Worm (Caenorhabditis elegans) whole organism, L1 larva: ENCODE results near the gene F01G4.4.
A peak's percentile ranks its signal among the peaks of the same experiment; 100 is the strongest.

ENCODE experiments used
- C04F5.9 ChIP-seq: sonication (generic microtip); optimal IDR thresholded peaks from 2 replicates; lab custom pipeline; 2016; ENCODE audit warnings: missing genetic modification characterization, missing compliant biosample characterization
- F16B12.6 ChIP-seq: fragments of 150-350 bp; optimal IDR thresholded peaks from 2 replicates; lab custom pipeline; 2014; ENCODE audit warnings: missing biosample characterization, missing genetic modification characterization
- aha-1 ChIP-seq: fragments of 150-350 bp; optimal IDR thresholded peaks from 2 replicates; lab custom pipeline; 2014; ENCODE audit warnings: missing biosample characterization, missing genetic modification characterization
- alr-1 ChIP-seq: fragments of 200-800 bp; sonication (Bioruptor generic); optimal IDR thresholded peaks from 2 replicates; lab custom pipeline; 2018; ENCODE audit warnings: borderline replicate concordance, mild to moderate bottlenecking, missing genetic modification characterization, missing compliant biosample characterization
- aly-2 ChIP-seq: fragments of 150-350 bp; optimal IDR thresholded peaks from 2 replicates; lab custom pipeline; 2014; ENCODE audit warnings: missing biosample characterization, missing genetic modification characterization
- blmp-1 ChIP-seq: fragments of 150-350 bp; optimal IDR thresholded peaks from 2 replicates; lab custom pipeline; 2014; ENCODE audit warnings: missing biosample characterization, missing genetic modification characterization
- ceh-8 ChIP-seq: fragments of 200-800 bp; sonication (Bioruptor generic); optimal IDR thresholded peaks from 2 replicates; lab custom pipeline; 2018; ENCODE audit warnings: mild to moderate bottlenecking, missing genetic modification characterization, moderate library complexity, missing compliant biosample characterization
- ceh-88 ChIP-seq: fragments of 200-800 bp; sonication (Bioruptor generic); IDR thresholded peaks from 2 replicates; pipeline ENCODE4 v1.3.6; 2022; ENCODE audit warnings: missing genetic modification characterization, missing compliant biosample characterization
- ceh-90 ChIP-seq: sonication (generic microtip); optimal IDR thresholded peaks from 2 replicates; lab custom pipeline; 2016; ENCODE audit warnings: missing genetic modification characterization, missing compliant biosample characterization
- efl-1 ChIP-seq, 4 experiments: fragments of 150-350 bp; optimal IDR thresholded peaks in 3 of 4; peaks in 1 of 4; 1 replicate in 1 of 4; 2 replicates in 3 of 4; lab custom pipeline; 2014; ENCODE audit warnings: missing biosample characterization in 2 of 4, missing genetic modification characterization in 2 of 4, missing genetic modification reagents in 2 of 4
- egl-13 ChIP-seq: sonication (generic microtip); optimal IDR thresholded peaks from 2 replicates; lab custom pipeline; 2016; ENCODE audit warnings: missing genotype, missing genetic modification reagents, missing genetic modification characterization, missing compliant biosample characterization
- elt-2 ChIP-seq: sonication (generic microtip); optimal IDR thresholded peaks from 2 replicates; lab custom pipeline; 2016; ENCODE audit warnings: missing genetic modification characterization, mild to moderate bottlenecking, inconsistent platforms, missing compliant biosample characterization, missing genetic modification reagents
- fkh-4 ChIP-seq: sonication (generic microtip); optimal IDR thresholded peaks from 2 replicates; lab custom pipeline; 2016; ENCODE audit warnings: missing compliant biosample characterization, missing genetic modification characterization, borderline replicate concordance
- fkh-8 ChIP-seq: sonication (generic microtip); optimal IDR thresholded peaks from 2 replicates; lab custom pipeline; 2016; ENCODE audit warnings: mild to moderate bottlenecking, missing genetic modification characterization, missing compliant biosample characterization
- fos-1 ChIP-seq: fragments of 150-350 bp; optimal IDR thresholded peaks from 2 replicates; lab custom pipeline; 2014; ENCODE audit warnings: missing biosample characterization, missing genetic modification characterization
- hlh-17 ChIP-seq: fragments of 200-800 bp; sonication (Bioruptor generic); optimal IDR thresholded peaks from 2 replicates; lab custom pipeline; 2018; ENCODE audit warnings: missing genetic modification characterization, mild to moderate bottlenecking, missing compliant biosample characterization, moderate library complexity, borderline replicate concordance
- hlh-4 ChIP-seq: sonication (generic microtip); optimal IDR thresholded peaks from 2 replicates; lab custom pipeline; 2016; ENCODE audit warnings: mild to moderate bottlenecking, missing genetic modification characterization, missing compliant biosample characterization
- hpl-2 ChIP-seq: fragments of 150-350 bp; optimal IDR thresholded peaks from 2 replicates; lab custom pipeline; 2014; ENCODE audit warnings: missing biosample characterization, missing genetic modification reagents, missing genetic modification characterization
- irx-1 ChIP-seq: sonication (generic microtip); optimal IDR thresholded peaks from 2 replicates; lab custom pipeline; 2016; ENCODE audit warnings: missing genetic modification characterization, missing compliant biosample characterization
- lin-13 ChIP-seq: fragments of 150-350 bp; optimal IDR thresholded peaks from 2 replicates; lab custom pipeline; 2014; ENCODE audit warnings: missing biosample characterization, missing genetic modification reagents, missing genetic modification characterization
- lin-14 ChIP-seq: fragments of 200-800 bp; sonication (Bioruptor generic); optimal IDR thresholded peaks from 2 replicates; lab custom pipeline; 2018; ENCODE audit warnings: mild to moderate bottlenecking, missing genetic modification characterization, moderate library complexity, missing compliant biosample characterization
- lir-3 ChIP-seq: sonication (generic microtip); optimal IDR thresholded peaks from 2 replicates; lab custom pipeline; 2016; ENCODE audit warnings: mild to moderate bottlenecking, missing genetic modification characterization, moderate library complexity, missing compliant biosample characterization; ENCODE audit not compliant: poor library complexity
- mab-9 ChIP-seq: fragments of 200-800 bp; sonication (Bioruptor generic); IDR thresholded peaks from 2 replicates; pipeline ENCODE4 v1.3.6; 2022; ENCODE audit warnings: missing genetic modification reagents, missing genetic modification characterization, missing compliant biosample characterization
- mdl-1 ChIP-seq, 2 experiments: fragments of 150-350 bp; optimal IDR thresholded peaks; 2 replicates each; lab custom pipeline; 2014 to 2017; ENCODE audit warnings: missing biosample characterization in 2 of 2, missing genetic modification characterization in 2 of 2, inconsistent platforms in 1 of 2
- mep-1 ChIP-seq: fragments of 150-350 bp; optimal IDR thresholded peaks from 2 replicates; lab custom pipeline; 2014; ENCODE audit warnings: missing biosample characterization, missing genetic modification characterization
- nhr-11 ChIP-seq: fragments of 150-350 bp; optimal IDR thresholded peaks from 2 replicates; lab custom pipeline; 2014; ENCODE audit warnings: missing biosample characterization, missing genetic modification characterization
- nhr-20 ChIP-seq: sonication (generic microtip); optimal IDR thresholded peaks from 2 replicates; lab custom pipeline; 2016; ENCODE audit warnings: mild to moderate bottlenecking, missing genetic modification characterization, missing compliant biosample characterization
- nhr-237 ChIP-seq: fragments of 150-350 bp; optimal IDR thresholded peaks from 2 replicates; lab custom pipeline; 2014; ENCODE audit warnings: missing biosample characterization, missing genetic modification characterization
- nhr-76 ChIP-seq: sonication (generic microtip); optimal IDR thresholded peaks from 2 replicates; lab custom pipeline; 2017; ENCODE audit warnings: missing biosample characterization, missing genetic modification characterization
- nhr-77 ChIP-seq: fragments of 150-350 bp; optimal IDR thresholded peaks from 2 replicates; lab custom pipeline; 2014; ENCODE audit warnings: missing biosample characterization, missing genetic modification characterization
- nhr-84 ChIP-seq: sonication (generic microtip); optimal IDR thresholded peaks from 2 replicates; lab custom pipeline; 2017; ENCODE audit warnings: missing biosample characterization, missing genetic modification characterization
- nhr-85 ChIP-seq: sonication (generic microtip); peaks from one replicate; lab custom pipeline; 2016; ENCODE audit warnings: missing genetic modification characterization, inconsistent platforms, missing compliant biosample characterization
- nhr-90 ChIP-seq: sonication (generic microtip); optimal IDR thresholded peaks from 2 replicates; lab custom pipeline; 2016; ENCODE audit warnings: mild to moderate bottlenecking, missing genetic modification characterization, missing compliant biosample characterization; ENCODE audit not compliant: poor library complexity
- pag-3 ChIP-seq: sonication (generic microtip); optimal IDR thresholded peaks from 2 replicates; lab custom pipeline; 2017; ENCODE audit warnings: missing genetic modification characterization, mild to moderate bottlenecking, missing compliant biosample characterization, antibody characterized with exemption, borderline replicate concordance; ENCODE audit not compliant: insufficient read depth
- pax-3 ChIP-seq: fragments of 200-800 bp; sonication (Bioruptor generic); optimal IDR thresholded peaks from 2 replicates; lab custom pipeline; 2018; ENCODE audit warnings: mild to moderate bottlenecking, missing genetic modification characterization, moderate library complexity, missing compliant biosample characterization
- rnt-1 ChIP-seq: sonication (generic microtip); optimal IDR thresholded peaks from 2 replicates; lab custom pipeline; 2016; ENCODE audit warnings: mild to moderate bottlenecking, missing genetic modification characterization, moderate library complexity, missing compliant biosample characterization
- skn-1 ChIP-seq: fragments of 150-350 bp; optimal IDR thresholded peaks from 2 replicates; lab custom pipeline; 2014; ENCODE audit warnings: missing biosample characterization, missing genetic modification characterization
- snpc-4 ChIP-seq: fragments of 150-350 bp; optimal IDR thresholded peaks from 2 replicates; lab custom pipeline; 2014; ENCODE audit warnings: missing biosample characterization, missing genetic modification characterization
- sox-4 ChIP-seq: sonication (generic microtip); optimal IDR thresholded peaks from 2 replicates; lab custom pipeline; 2016; ENCODE audit warnings: missing genetic modification characterization, missing compliant biosample characterization
- swsn-7 ChIP-seq: sonication (generic microtip); optimal IDR thresholded peaks from 2 replicates; lab custom pipeline; 2016; ENCODE audit warnings: missing genetic modification characterization, missing compliant biosample characterization
- unc-130 ChIP-seq: fragments of 150-350 bp; optimal IDR thresholded peaks from 2 replicates; lab custom pipeline; 2017; ENCODE audit warnings: missing biosample characterization, missing genetic modification characterization, inconsistent platforms
- unc-62 ChIP-seq: fragments of 150-350 bp; optimal IDR thresholded peaks from 2 replicates; lab custom pipeline; 2014; ENCODE audit warnings: missing biosample characterization, missing genetic modification reagents, missing genetic modification characterization
- unc-86 ChIP-seq: sonication (generic microtip); optimal IDR thresholded peaks from 2 replicates; lab custom pipeline; 2016; ENCODE audit warnings: missing genetic modification characterization, missing compliant biosample characterization
- unc-98 ChIP-seq: fragments of 200-800 bp; sonication (Bioruptor generic); IDR thresholded peaks from 2 replicates; pipeline ENCODE4 v1.3.6; 2022; ENCODE audit warnings: missing genetic modification characterization, missing compliant biosample characterization
- vab-15 ChIP-seq: sonication (generic microtip); optimal IDR thresholded peaks from 2 replicates; lab custom pipeline; 2017; ENCODE audit warnings: missing genotype, mild to moderate bottlenecking, missing genetic modification characterization, missing compliant biosample characterization
- xbp-1 ChIP-seq: sonication (generic microtip); optimal IDR thresholded peaks from 2 replicates; lab custom pipeline; 2016; ENCODE audit warnings: missing genetic modification characterization, missing compliant biosample characterization
- zag-1 ChIP-seq: fragments of 150-350 bp; optimal IDR thresholded peaks from 2 replicates; lab custom pipeline; 2014; ENCODE audit warnings: missing biosample characterization, missing genetic modification characterization
- zip-4 ChIP-seq: fragments of 200-800 bp; sonication (Bioruptor generic); optimal IDR thresholded peaks from 2 replicates; lab custom pipeline; 2018; ENCODE audit warnings: mild to moderate bottlenecking, missing genetic modification characterization, moderate library complexity, missing compliant biosample characterization

Gene F01G4.4

DNA sequence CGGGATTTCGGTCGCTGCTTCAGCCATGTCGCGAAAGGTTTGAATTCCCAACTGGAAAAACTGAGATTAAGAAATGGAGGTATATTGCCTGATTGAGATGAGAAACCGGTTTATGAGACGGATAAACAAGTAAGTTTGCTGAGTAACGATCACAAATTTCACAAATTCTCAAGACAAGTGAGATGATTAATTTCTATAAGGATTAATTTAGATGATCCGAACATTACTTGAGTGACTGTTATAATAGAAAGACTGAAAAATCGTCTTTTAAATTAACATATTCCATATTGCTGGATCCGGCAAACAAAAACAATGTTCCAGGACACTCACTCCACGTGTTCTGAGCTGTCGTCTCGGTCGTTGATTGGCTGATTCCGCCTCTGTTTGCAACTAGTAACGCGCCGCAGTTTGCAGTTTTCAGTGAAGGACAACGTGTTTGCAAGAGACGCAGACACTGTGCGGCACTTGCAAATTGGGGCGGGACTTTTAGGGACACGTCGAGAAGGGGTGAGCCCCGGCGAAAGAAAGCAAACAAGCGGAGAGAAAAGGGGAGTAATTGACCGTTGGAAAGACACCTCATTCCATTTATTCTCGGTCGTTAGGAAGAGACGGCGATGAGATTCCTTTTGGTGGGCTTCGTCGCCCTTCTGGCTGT, 24.2 kb upstream of the F01G4.4 start, which contains the start of the genes imp-2 and enpl-1 (continued):
- TF ChIP-seq mab-9 (GFP tag; lab: Robert Waterston, UW) (peak; percentile 77; the same call in 1 of the 2 replicates), lin-13 (GFP tag; lab: Kevin White, UChicago) (peak; percentile 92), hlh-17 (no peak), skn-1 (tag; lab: Kevin White, UChicago) (peak; percentile 77), unc-86 (tag; lab: Kevin White, UChicago) (peak; percentile 91), mep-1 (peak; percentile 88), hpl-2 (GFP tag; lab: Kevin White, UChicago) (peak; percentile 7), aha-1 (tag; lab: Kevin White, UChicago) (no peak), sox-4 (peak; percentile 41), nhr-77 (tag; lab: Kevin White, UChicago) (peak; percentile 93), fkh-8 (tag; lab: Kevin White, UChicago) (peak; percentile 89), unc-98 (peak; percentile 49; the same call in 1 of the 2 replicates), unc-130 (tag; lab: Kevin White, UChicago) (peak; percentile 59), nhr-90 (tag; lab: Kevin White, UChicago) (peak; percentile 88), swsn-7 (tag; lab: Kevin White, UChicago) (peak; percentile 94), aly-2 (tag; lab: Kevin White, UChicago) (peak; percentile 44), lir-3 (tag; lab: Kevin White, UChicago) (peak; percentile 74), blmp-1 (tag; lab: Kevin White, UChicago) (peak; percentile 37), fos-1 (tag; lab: Kevin White, UChicago) (peak; percentile 76), zip-4 (peak; percentile 60), ceh-88 (GFP tag; lab: Robert Waterston, UW) (no peak), lin-14 (peak; percentile 99), nhr-237 (tag; lab: Kevin White, UChicago) (peak; percentile 63), nhr-84 (tag; lab: Kevin White, UChicago) (no peak), pag-3 (no peak), F16B12.6 (tag; lab: Kevin White, UChicago) (peak; percentile 56), alr-1 (no peak), xbp-1 (peak; percentile 100), zag-1 (tag; lab: Kevin White, UChicago) (peak; percentile 40), ceh-8 (GFP tag; lab: Kevin White, UChicago) (peak; percentile 57), efl-1 (optimal IDR thresholded peaks at IDR 0.05; lab: Kevin White, UChicago) (peak; percentile 87 to 90), efl-1 (GFP tag; optimal IDR thresholded peaks at IDR 0.05 in 1 of 2; lab: Kevin White, UChicago) (peak; percentile 77 to 98), unc-62 (GFP tag; lab: Kevin White, UChicago) (no peak), rnt-1 (peak; percentile 91), ceh-90 (tag; lab: Kevin White, UChicago) (no peak), vab-15 (peak; percentile 55), elt-2 (tag; lab: Kevin White, UChicago) (peak; percentile 72), pax-3 (tag; lab: Kevin White, UChicago) (peak; percentile 84), mdl-1 (tag; optimal IDR thresholded peaks at IDR 0.05; lab: Kevin White, UChicago) (peak; percentile 85 to 98), irx-1 (tag; lab: Kevin White, UChicago) (peak; percentile 81), egl-13 (tag; lab: Kevin White, UChicago) (peak; percentile 83), nhr-85 (peak; percentile 95), C04F5.9 (tag; lab: Kevin White, UChicago) (peak; percentile 59), snpc-4 (tag; lab: Kevin White, UChicago) (peak; percentile 60), nhr-20 (tag; lab: Kevin White, UChicago) (peak; percentile 94), nhr-11 (tag; lab: Kevin White, UChicago) (peak; percentile 79), hlh-4 (tag; lab: Kevin White, UChicago) (no peak), fkh-4 (tag; lab: Kevin White, UChicago) (peak; percentile 51), nhr-76 (tag; lab: Kevin White, UChicago) (peak; percentile 38)
